Worm (Caenorhabditis elegans) whole organism, L2 larva: ENCODE measurements around the gene best-6.

Source experiments
- C34F6.9 ChIP-seq: fragments of 150-350 bp; optimal IDR thresholded peaks from 2 replicates; lab custom pipeline; 2014; ENCODE audit warnings: missing biosample characterization, missing genetic modification characterization
- F13H6.1 ChIP-seq: sonication (generic microtip); optimal IDR thresholded peaks from 2 replicates; lab custom pipeline; 2016; ENCODE audit warnings: missing genetic modification characterization, missing compliant biosample characterization
- Y55F3AM.14 ChIP-seq: fragments of 200-800 bp; sonication (Bioruptor generic); optimal IDR thresholded peaks from 2 replicates; lab custom pipeline; 2018; ENCODE audit warnings: mild to moderate bottlenecking, missing genetic modification characterization, missing compliant biosample characterization
- alr-1 ChIP-seq: fragments of 150-350 bp; optimal IDR thresholded peaks from 2 replicates; lab custom pipeline; 2014; ENCODE audit warnings: missing biosample characterization, missing genetic modification characterization
- aly-2 ChIP-seq: fragments of 150-350 bp; optimal IDR thresholded peaks from 2 replicates; lab custom pipeline; 2014; ENCODE audit warnings: missing biosample characterization, missing genetic modification characterization
- ama-1 ChIP-seq: fragments of 150-350 bp; optimal IDR thresholded peaks from 2 replicates; lab custom pipeline; 2018; ENCODE audit warnings: inconsistent platforms
- blmp-1 ChIP-seq: sonication (generic microtip); optimal IDR thresholded peaks from 2 replicates; lab custom pipeline; 2017; ENCODE audit warnings: missing genetic modification characterization, mild to moderate bottlenecking, missing compliant biosample characterization, antibody characterized with exemption, moderate library complexity; ENCODE audit not compliant: insufficient read depth
- crh-2 ChIP-seq: sonication (generic microtip); optimal IDR thresholded peaks from 2 replicates; lab custom pipeline; 2017; ENCODE audit warnings: missing biosample characterization, missing genetic modification characterization
- dmd-4 ChIP-seq: sonication (generic microtip); optimal IDR thresholded peaks from 2 replicates; lab custom pipeline; 2017; ENCODE audit warnings: missing biosample characterization, missing genetic modification characterization
- elt-1 ChIP-seq: fragments of 150-350 bp; optimal IDR thresholded peaks from 2 replicates; lab custom pipeline; 2014; ENCODE audit warnings: missing biosample characterization, missing genetic modification characterization
- elt-3 ChIP-seq: sonication (generic microtip); optimal IDR thresholded peaks from 2 replicates; lab custom pipeline; 2017; ENCODE audit warnings: missing biosample characterization, missing genetic modification characterization
- fos-1 ChIP-seq: fragments of 150-350 bp; optimal IDR thresholded peaks from 2 replicates; lab custom pipeline; 2014; ENCODE audit warnings: missing biosample characterization, missing genetic modification characterization
- gmeb-1 ChIP-seq: fragments of 150-350 bp; optimal IDR thresholded peaks from 2 replicates; lab custom pipeline; 2014; ENCODE audit warnings: missing biosample characterization, missing genetic modification characterization
- lin-13 ChIP-seq: fragments of 150-350 bp; optimal IDR thresholded peaks from 2 replicates; lab custom pipeline; 2014; ENCODE audit warnings: missing biosample characterization, missing genetic modification reagents, missing genetic modification characterization
- lin-39 ChIP-seq: fragments of 150-350 bp; optimal IDR thresholded peaks from 2 replicates; lab custom pipeline; 2014; ENCODE audit warnings: missing biosample characterization, missing genetic modification reagents, missing genetic modification characterization
- mab-5 ChIP-seq: fragments of 150-350 bp; optimal IDR thresholded peaks from 2 replicates; lab custom pipeline; 2014; ENCODE audit warnings: missing biosample characterization, missing genetic modification characterization
- mbf-1 ChIP-seq: sonication (generic microtip); optimal IDR thresholded peaks from 2 replicates; lab custom pipeline; 2017; ENCODE audit warnings: missing biosample characterization, missing genetic modification characterization
- mdl-1 ChIP-seq, 2 experiments: fragments of 150-350 bp in 1 of 2; sonication (generic microtip) in 1 of 2; optimal IDR thresholded peaks; 2 replicates each; lab custom pipeline; 2017; ENCODE audit warnings: missing biosample characterization in 2 of 2, missing genetic modification characterization in 2 of 2
- nhr-10 ChIP-seq: sonication (generic microtip); optimal IDR thresholded peaks from 2 replicates; lab custom pipeline; 2017; ENCODE audit warnings: missing biosample characterization, missing genetic modification characterization
- nhr-11 ChIP-seq: fragments of 150-350 bp; optimal IDR thresholded peaks from 2 replicates; lab custom pipeline; 2014; ENCODE audit warnings: missing biosample characterization, missing genetic modification characterization
- nhr-12 ChIP-seq: fragments of 150-350 bp; optimal IDR thresholded peaks from 2 replicates; lab custom pipeline; 2014; ENCODE audit warnings: missing biosample characterization, missing genetic modification characterization
- nhr-129 ChIP-seq: fragments of 150-350 bp; optimal IDR thresholded peaks from 2 replicates; lab custom pipeline; 2014; ENCODE audit warnings: missing biosample characterization, missing genetic modification characterization
- nhr-21 ChIP-seq: fragments of 150-350 bp; optimal IDR thresholded peaks from 2 replicates; lab custom pipeline; 2014; ENCODE audit warnings: missing biosample characterization, missing genetic modification characterization
- nhr-23 ChIP-seq: fragments of 150-350 bp; optimal IDR thresholded peaks from 2 replicates; lab custom pipeline; 2014; ENCODE audit warnings: missing biosample characterization, missing genetic modification reagents, missing genetic modification characterization
- nhr-237 ChIP-seq: fragments of 150-350 bp; optimal IDR thresholded peaks from 2 replicates; lab custom pipeline; 2014; ENCODE audit warnings: missing biosample characterization, missing genetic modification characterization
- nhr-25 ChIP-seq: fragments of 150-350 bp; sonication (generic microtip); optimal IDR thresholded peaks from 3 replicates; lab custom pipeline; 2014; ENCODE audit warnings: missing biosample characterization, missing genetic modification characterization
- nhr-6 ChIP-seq: fragments of 150-350 bp; optimal IDR thresholded peaks from 2 replicates; lab custom pipeline; 2014; ENCODE audit warnings: missing biosample characterization, missing genetic modification characterization
- nhr-77 ChIP-seq: fragments of 150-350 bp; optimal IDR thresholded peaks from 2 replicates; lab custom pipeline; 2014; ENCODE audit warnings: missing biosample characterization, missing genetic modification characterization
- peb-1 ChIP-seq: fragments of 150-350 bp; optimal IDR thresholded peaks from 2 replicates; lab custom pipeline; 2014; ENCODE audit warnings: missing biosample characterization, missing genetic modification characterization
- sem-4 ChIP-seq: fragments of 150-350 bp; optimal IDR thresholded peaks from 2 replicates; lab custom pipeline; 2014; ENCODE audit warnings: missing biosample characterization, missing genetic modification reagents, missing genetic modification characterization
- skn-1 ChIP-seq: sonication (generic microtip); optimal IDR thresholded peaks from 2 replicates; lab custom pipeline; 2017; ENCODE audit warnings: missing biosample characterization, missing genetic modification characterization
- sma-9 ChIP-seq, 2 experiments: fragments of 150-350 bp in 1 of 2; sonication (generic microtip) in 1 of 2; optimal IDR thresholded peaks; 2 replicates each; lab custom pipeline; 2014 to 2016; ENCODE audit warnings: missing genetic modification characterization in 2 of 2, mild to moderate bottlenecking in 1 of 2, missing biosample characterization in 1 of 2, missing compliant biosample characterization in 1 of 2, missing genetic modification reagents in 1 of 2, moderate library complexity in 1 of 2
- unc-55 ChIP-seq: fragments of 150-350 bp; sonication (generic microtip); optimal IDR thresholded peaks from 3 replicates; lab custom pipeline; 2014; ENCODE audit warnings: missing biosample characterization, missing genetic modification reagents, missing genetic modification characterization
- unc-62 ChIP-seq: fragments of 150-350 bp; optimal IDR thresholded peaks from 2 replicates; lab custom pipeline; 2014; ENCODE audit warnings: missing biosample characterization, missing genetic modification reagents, missing genetic modification characterization
- ztf-11 ChIP-seq: sonication (generic microtip); optimal IDR thresholded peaks from 2 replicates; lab custom pipeline; 2017; ENCODE audit warnings: missing biosample characterization, missing genetic modification characterization
- ztf-4 ChIP-seq: fragments of 150-350 bp; optimal IDR thresholded peaks from 2 replicates; lab custom pipeline; 2014; ENCODE audit warnings: missing biosample characterization, missing genetic modification characterization

Gene best-6

ce11 chrIV:4996956-4997355 lies 31.9 kb downstream of the best-6 start:
- no peak for TF ChIP-seq aly-2 (tag; lab: Kevin White, UChicago)
- TF ChIP-seq nhr-12 (tag; lab: Kevin White, UChicago) = no peak
- no peak for TF ChIP-seq mdl-1 (tag; optimal IDR thresholded peaks at IDR 0.05; lab: Kevin White, UChicago)
- TF ChIP-seq nhr-23 (tag; lab: Kevin White, UChicago) = no peak
- no peak for TF ChIP-seq nhr-129
- TF ChIP-seq, all 48 proteins: peak for 0

DNA sequence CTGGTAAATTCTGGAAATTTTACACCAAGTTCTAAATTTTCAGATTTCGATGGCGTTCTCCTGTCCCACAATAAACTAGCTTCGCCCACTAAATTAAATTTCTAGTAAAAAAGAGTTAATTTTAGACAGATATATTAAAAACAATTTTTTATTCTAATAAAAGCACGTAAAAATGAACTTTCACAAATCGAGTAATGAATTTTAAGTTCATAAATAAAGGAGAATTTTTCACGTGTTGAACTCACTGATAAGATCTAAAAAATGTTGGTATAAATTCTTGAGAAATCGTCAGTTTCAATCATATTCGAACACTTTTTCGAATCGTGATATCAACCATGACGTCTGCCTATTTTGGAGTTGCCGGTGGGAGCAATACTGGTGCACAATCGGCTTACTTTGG lies 33.0 kb downstream of the best-6 start, which contains the start of gene ssq-2:
Gene ssq-2, plus strand, starts transcription at position 301 of the 400 bp plus-strand sequence.
- TF ChIP-seq F13H6.1 (no peak), lin-39 (tag; lab: Kevin White, UChicago) (no peak), nhr-25 (tag; lab: Kevin White, UChicago) (no peak), nhr-12 (tag; lab: Kevin White, UChicago) (no peak), sem-4 (tag; lab: Kevin White, UChicago) (no peak), gmeb-1 (tag; lab: Kevin White, UChicago) (no peak), crh-2 (tag; lab: Kevin White, UChicago) (no peak), sma-9 (GFP tag; optimal IDR thresholded peaks at IDR 0.05; lab: Kevin White, UChicago) (no peak), sma-9 (tag; optimal IDR thresholded peaks at IDR 0.05; lab: Kevin White, UChicago) (no peak), lin-13 (GFP tag; lab: Kevin White, UChicago) (no peak), nhr-237 (tag; lab: Kevin White, UChicago) (no peak), C34F6.9 (no peak), nhr-129 (no peak), peb-1 (tag; lab: Kevin White, UChicago) (no peak), ama-1 (lab: Kevin White, UChicago) (no peak), alr-1 (tag; lab: Kevin White, UChicago) (no peak), aly-2 (tag; lab: Kevin White, UChicago) (no peak), elt-1 (tag; lab: Kevin White, UChicago) (no peak), Y55F3AM.14 (GFP tag; lab: Kevin White, UChicago) (no peak), elt-3 (tag; lab: Kevin White, UChicago) (no peak), fos-1 (no peak)

DNA sequence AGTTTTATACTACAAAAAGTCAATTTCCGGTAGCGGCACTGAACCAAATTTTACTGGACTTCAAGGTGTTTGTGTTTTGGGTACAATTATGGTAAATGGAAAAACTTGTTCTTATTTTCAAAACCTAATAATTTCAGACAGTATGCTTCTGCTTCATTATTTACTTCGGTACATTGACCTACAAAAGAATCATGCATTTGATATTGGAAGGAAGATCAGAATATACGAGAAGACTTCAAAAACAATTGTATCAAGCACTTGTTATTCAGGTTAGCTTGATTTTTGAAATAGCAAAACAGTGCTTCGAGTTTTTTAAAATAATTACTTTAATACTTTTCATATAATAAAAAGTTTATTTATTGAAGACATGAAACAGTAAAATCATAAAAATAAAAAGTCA lies 35.8 kb downstream of the best-6 start:
- TF ChIP-seq lin-13 (GFP tag; lab: Kevin White, UChicago) (no peak), nhr-12 (tag; lab: Kevin White, UChicago) (no peak), dmd-4 (tag; lab: Kevin White, UChicago) (no peak), nhr-23 (tag; lab: Kevin White, UChicago) (no peak)

DNA sequence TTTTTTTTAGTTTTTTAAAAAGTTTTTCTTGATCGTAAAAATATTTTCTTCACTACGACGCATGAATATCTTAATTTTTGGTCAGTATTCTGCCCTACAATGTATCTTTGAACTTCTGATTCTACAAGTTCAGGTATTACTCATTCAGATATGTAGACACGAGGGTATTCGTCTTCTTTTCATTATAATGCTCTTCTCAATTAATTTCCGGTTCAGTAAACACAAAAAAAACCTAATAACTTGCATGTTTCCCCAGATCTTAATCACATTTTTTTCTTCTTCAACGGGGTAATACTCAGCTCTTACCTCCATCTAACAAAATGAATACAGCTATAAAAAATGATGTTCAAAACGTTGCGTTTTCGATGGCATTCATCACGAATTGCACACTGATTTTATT lies 36.8 kb downstream of the best-6 start, which contains the start of gene str-162:
Gene str-162, plus strand, starts transcription at position 301 of the 400 bp plus-strand sequence.
- TF ChIP-seq nhr-12 (tag; lab: Kevin White, UChicago) = no peak
- TF ChIP-seq ztf-11 (tag; lab: Kevin White, UChicago) = no peak
- TF ChIP-seq nhr-129 = no peak
- TF ChIP-seq ztf-4 = no peak
- no peak for TF ChIP-seq unc-55
- no peak for TF ChIP-seq F13H6.1
- TF ChIP-seq fos-1 = no peak
- TF ChIP-seq nhr-21 (tag; lab: Kevin White, UChicago) = no peak
- TF ChIP-seq nhr-10 (tag; lab: Kevin White, UChicago) = no peak
- no peak for TF ChIP-seq C34F6.9
- TF ChIP-seq skn-1 (tag; lab: Kevin White, UChicago) = no peak
- no peak for TF ChIP-seq lin-39 (tag; lab: Kevin White, UChicago)
- no peak for TF ChIP-seq nhr-77 (tag; lab: Kevin White, UChicago)

DNA sequence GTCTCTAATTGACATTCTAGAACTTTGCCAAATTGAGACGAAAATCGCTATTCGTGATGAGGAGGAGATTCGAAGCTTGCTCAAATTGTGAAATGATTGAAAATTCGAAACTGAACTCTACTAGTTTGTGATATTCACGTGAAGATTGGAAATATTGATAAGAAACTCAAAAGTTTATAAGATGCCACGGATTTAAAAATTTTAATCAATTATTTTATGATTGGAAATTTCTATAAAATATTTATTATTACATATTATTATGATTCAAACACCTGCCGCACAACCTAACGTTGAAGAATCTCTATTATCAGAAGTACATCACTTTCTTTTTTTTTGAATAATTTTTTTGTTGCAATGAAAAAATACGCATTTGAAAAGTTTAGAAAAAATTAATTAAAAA lies 40.3 kb downstream of the best-6 start, which contains the start of gene E03H12.7:
Gene E03H12.7, minus strand, starts transcription at position 101 of the 400 bp plus-strand sequence.
- TF ChIP-seq nhr-11 (tag; lab: Kevin White, UChicago) = no peak
- TF ChIP-seq crh-2 (tag; lab: Kevin White, UChicago) = no peak
- no peak for TF ChIP-seq unc-62

DNA sequence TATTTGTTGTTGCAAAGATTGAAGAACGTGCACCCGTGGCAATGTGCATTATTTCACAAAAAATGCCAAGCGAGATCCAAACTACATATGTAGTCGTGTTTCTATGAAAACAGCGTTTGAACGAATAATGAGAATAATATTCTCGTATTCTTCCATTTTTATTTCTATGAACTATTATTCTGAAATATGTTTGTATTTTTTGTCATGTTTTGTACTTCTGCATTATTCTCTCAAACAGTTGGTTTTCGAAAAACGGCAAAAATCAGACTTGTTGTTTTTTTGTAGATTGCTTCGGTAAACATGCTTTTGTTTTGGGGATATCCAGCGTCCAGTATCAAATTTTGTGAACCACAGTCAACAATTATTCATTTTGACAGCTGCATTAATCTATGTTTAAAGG lies 42.6 kb downstream of the best-6 start, which contains the start of gene clec-177:
Gene clec-177, plus strand, starts transcription at position 301 of the 400 bp plus-strand sequence.
- TF ChIP-seq C34F6.9 = no peak
- no peak for TF ChIP-seq mbf-1 (tag; lab: Kevin White, UChicago)
- no peak for TF ChIP-seq nhr-12 (tag; lab: Kevin White, UChicago)
- TF ChIP-seq nhr-11 (tag; lab: Kevin White, UChicago) = no peak
- TF ChIP-seq F13H6.1 = no peak
- TF ChIP-seq blmp-1 (tag; lab: Kevin White, UChicago) = no peak
- no peak for TF ChIP-seq ztf-4
- no peak for TF ChIP-seq Y55F3AM.14 (GFP tag; lab: Kevin White, UChicago)
- TF ChIP-seq lin-13 (GFP tag; lab: Kevin White, UChicago) = no peak
- no peak for TF ChIP-seq unc-55
- no peak for TF ChIP-seq sma-9 (GFP tag; optimal IDR thresholded peaks at IDR 0.05; lab: Kevin White, UChicago)
- no peak for TF ChIP-seq sma-9 (tag; optimal IDR thresholded peaks at IDR 0.05; lab: Kevin White, UChicago)
- no peak for TF ChIP-seq nhr-6 (tag; lab: Kevin White, UChicago)
- no peak for TF ChIP-seq mab-5 (tag; lab: Kevin White, UChicago)
